Fruit fly (Drosophila melanogaster): Measurements from ENCODE around the gene CG43391.

The CG43391 gene

dm6 chr3L:11554338-11554737, 26.5 kb downstream of the CG43391 start (continued):
- TF ChIP-seq Mes4 (GFP tag; optimal IDR thresholded peaks at IDR 0.05) (peak; percentile 70), CG10321 (GFP tag; IDR thresholded peaks at IDR 0.05) (0 out of 2 replicates have a peak, but pooled peaks have one; percentile 17), nom (GFP tag; optimal IDR thresholded peaks at IDR 0.05) (peak; percentile 26), lilli (GFP tag; optimal IDR thresholded peaks at IDR 0.05) (peak; percentile 77), zf30C (GFP tag; optimal IDR thresholded peaks at IDR 0.05) (peak; percentile 89), CG2889 (GFP tag; IDR thresholded peaks at IDR 0.05) (0 out of 3 replicates have a peak, but pooled peaks have one; percentile 21), pfk (GFP tag; optimal IDR thresholded peaks at IDR 0.05) (no peak), YL-1 (GFP tag; optimal IDR thresholded peaks at IDR 0.05) (peak; percentile 6), CG8924 (tag; optimal IDR thresholded peaks at IDR 0.05) (peak; percentile 93), br (optimal IDR thresholded peaks at IDR 0.05) (no peak), Antp (GFP tag; optimal IDR thresholded peaks at IDR 0.05) (peak; percentile 59), dati (GFP tag; IDR thresholded peaks at IDR 0.05) (peak; percentile 54; the same call in 1 of the 2 replicates), Deaf1 (tag; optimal IDR thresholded peaks at IDR 0.05) (peak; percentile 53), Nf-YB (GFP tag; optimal IDR thresholded peaks at IDR 0.05) (peak; percentile 77), CG8290 (GFP tag; optimal IDR thresholded peaks at IDR 0.05) (peak; percentile 87), CG8290 (tag; optimal IDR thresholded peaks at IDR 0.05) (peak; percentile 48 to 67), CG15011 (GFP tag; optimal IDR thresholded peaks at IDR 0.05) (peak; percentile 9), dpn (GFP tag; optimal IDR thresholded peaks at IDR 0.05) (peak; percentile 70 to 80), Vsx1 (GFP tag; optimal IDR thresholded peaks at IDR 0.05) (peak; percentile 59), NC2α (GFP tag; optimal IDR thresholded peaks at IDR 0.05) (no peak), h (optimal IDR thresholded peaks at IDR 0.05) (no peak), CG2129 (GFP tag; IDR thresholded peaks at IDR 0.05; ENCODE audit: partially characterized antibody) (no peak), kah (GFP tag; optimal IDR thresholded peaks at IDR 0.05) (peak; percentile 67), CG12104 (GFP tag; optimal IDR thresholded peaks at IDR 0.05) (peak; percentile 78), ac (GFP tag; optimal IDR thresholded peaks at IDR 0.05) (peak; percentile 98), Hand (GFP tag; optimal IDR thresholded peaks at IDR 0.05) (no peak), Mrtf (GFP tag; IDR thresholded peaks at IDR 0.05) (peak; percentile 61; the same call in 2 of the 3 replicates), CG11085 (GFP tag; IDR thresholded peaks at IDR 0.05) (0 out of 2 replicates have a peak, but pooled peaks have one; percentile 22), nmo (GFP tag; optimal IDR thresholded peaks at IDR 0.05) (peak; percentile 89), danr (GFP tag; IDR thresholded peaks at IDR 0.05) (peak; percentile 69; the same call in 1 of the 2 replicates), lmd (GFP tag; IDR thresholded peaks at IDR 0.05) (peak; percentile 72), wdn (GFP tag; IDR thresholded peaks at IDR 0.05) (no peak), CG10209 (GFP tag; optimal IDR thresholded peaks at IDR 0.05) (peak; percentile 82), gt (GFP tag; IDR thresholded peaks at IDR 0.05) (no peak), CG18619 (GFP tag; optimal IDR thresholded peaks at IDR 0.05) (peak; percentile 72), insv (GFP tag; optimal IDR thresholded peaks at IDR 0.05) (peak in 1 of 2 experiments; percentile 12), CG31224 (GFP tag; IDR thresholded peaks at IDR 0.05) (peak; percentile 55; the same call in 1 of the 2 replicates), E2f1 (GFP tag; IDR thresholded peaks at IDR 0.05) (peak; percentile 76), ATbp (GFP tag; optimal IDR thresholded peaks at IDR 0.05) (peak; percentile 68), CG17359 (tag; optimal IDR thresholded peaks at IDR 0.05) (peak; percentile 79), Dll (GFP tag; IDR thresholded peaks at IDR 0.05; ENCODE audit: partially characterized antibody) (no peak), en (GFP tag; optimal IDR thresholded peaks at IDR 0.05) (peak; percentile 2), pb (GFP tag; optimal IDR thresholded peaks at IDR 0.05) (no peak), CG9876 (GFP tag; optimal IDR thresholded peaks at IDR 0.05) (no peak), mirr (GFP tag; optimal IDR thresholded peaks at IDR 0.05) (no peak), caup (GFP tag; optimal IDR thresholded peaks at IDR 0.05; ENCODE audit: severe bottlenecking) (peak; percentile 63), tio (GFP tag; optimal IDR thresholded peaks at IDR 0.05) (peak; percentile 78), chm (GFP tag; IDR thresholded peaks at IDR 0.05) (peak; percentile 82; the same call in 1 of the 2 replicates), grn (GFP tag; optimal IDR thresholded peaks at IDR 0.05) (peak; percentile 24), Sox102F (GFP tag; optimal IDR thresholded peaks at IDR 0.05) (peak; percentile 80), CG7987 (GFP tag; optimal IDR thresholded peaks at IDR 0.05) (peak; percentile 63)
